Fruit fly (Drosophila melanogaster): Measurements from ENCODE around the gene Elo68beta.

Elo68beta gene

dm6 chr3L:11118627-11119395 is 17.3 kb upstream of the Elo68beta start (continued):
- TF ChIP-seq caup (GFP tag; optimal IDR thresholded peaks at IDR 0.05; ENCODE audit: severe bottlenecking) (peak; percentile 86), CG15269 (tag; optimal IDR thresholded peaks at IDR 0.05) (peak; percentile 62), Hr3 (GFP tag; optimal IDR thresholded peaks at IDR 0.05) (peak; percentile 19), hkb (optimal IDR thresholded peaks at IDR 0.05) (no peak), hkb (GFP tag; IDR thresholded peaks at IDR 0.05) (peak; percentile 85), stc (GFP tag; IDR thresholded peaks at IDR 0.05) (peak; percentile 58; the same call in 1 of the 2 replicates), CG3065 (GFP tag; optimal IDR thresholded peaks at IDR 0.05) (peak; percentile 34), tx (GFP tag; optimal IDR thresholded peaks at IDR 0.05) (peak; percentile 47), Taf1 (GFP tag; IDR thresholded peaks at IDR 0.05) (no peak), CG8359 (GFP tag; optimal IDR thresholded peaks at IDR 0.05; ENCODE audit: borderline replicate concordance) (peak; percentile 61), Mes4 (GFP tag; optimal IDR thresholded peaks at IDR 0.05) (peak; percentile 76), CG15696 (tag; optimal IDR thresholded peaks at IDR 0.05) (peak; percentile 88), CG5953 (GFP tag; IDR thresholded peaks at IDR 0.05) (peak; percentile 49), lov (optimal IDR thresholded peaks at IDR 0.05) (no peak), lov (GFP tag; IDR thresholded peaks at IDR 0.05) (peak; percentile 84; the same call in 2 of the 3 replicates), sr (GFP tag; IDR thresholded peaks at IDR 0.05) (no peak), sim (GFP tag; IDR thresholded peaks at IDR 0.05) (peak; percentile 77), CG4282 (GFP tag; optimal IDR thresholded peaks at IDR 0.05) (peak; percentile 24), CG13894 (tag; optimal IDR thresholded peaks at IDR 0.05) (peak; percentile 81), Dek (tag; optimal IDR thresholded peaks at IDR 0.05) (peak; percentile 55), CG17328 (GFP tag; IDR thresholded peaks at IDR 0.05) (peak; percentile 69), row (GFP tag; IDR thresholded peaks at IDR 0.05) (peak; percentile 43), CG2129 (GFP tag; IDR thresholded peaks at IDR 0.05; ENCODE audit: partially characterized antibody) (no peak), CG6254 (GFP tag; optimal IDR thresholded peaks at IDR 0.05) (peak; percentile 61), Gsc (GFP tag; IDR thresholded peaks at IDR 0.05) (no peak), CG18476 (GFP tag; optimal IDR thresholded peaks at IDR 0.05) (peak; percentile 46), H2.0 (GFP tag; IDR thresholded peaks at IDR 0.05) (peak; percentile 57; the same call in 1 of the 2 replicates), onecut (GFP tag; IDR thresholded peaks at IDR 0.05) (peak; percentile 84), sima (GFP tag; optimal IDR thresholded peaks at IDR 0.05) (no peak), Bdp1 (GFP tag; optimal IDR thresholded peaks at IDR 0.05) (peak; percentile 4), CG7987 (GFP tag; optimal IDR thresholded peaks at IDR 0.05) (peak; percentile 89), CG13287 (GFP tag; IDR thresholded peaks at IDR 0.05; ENCODE audit: partially characterized antibody) (peak; percentile 53; the same call in 1 of the 2 replicates), Hmr (GFP tag; optimal IDR thresholded peaks at IDR 0.05) (peak; percentile 89), H15 (GFP tag; IDR thresholded peaks at IDR 0.05) (0 out of 3 replicates have a peak, but pooled peaks have one; percentile 26), CG12236 (GFP tag; optimal IDR thresholded peaks at IDR 0.05) (peak; percentile 83), jing (GFP tag; optimal IDR thresholded peaks at IDR 0.05) (no peak), NFAT (GFP tag; IDR thresholded peaks at IDR 0.05) (peak; percentile 70; the same call in 1 of the 2 replicates), tup (GFP tag; optimal IDR thresholded peaks at IDR 0.05) (peak; percentile 31), CG7556 (GFP tag; optimal IDR thresholded peaks at IDR 0.05) (peak; percentile 41), nerfin-2 (GFP tag; IDR thresholded peaks at IDR 0.05; ENCODE audit: partially characterized antibody) (no peak), lilli (GFP tag; optimal IDR thresholded peaks at IDR 0.05) (no peak), D19A (tag; optimal IDR thresholded peaks at IDR 0.05) (peak; percentile 53), CG15601 (tag; optimal IDR thresholded peaks at IDR 0.05) (peak; percentile 91), sna (GFP tag; IDR thresholded peaks at IDR 0.05; ENCODE audit: partially characterized antibody) (no peak), cwo (GFP tag; optimal IDR thresholded peaks at IDR 0.05) (peak; percentile 55), NC2β (GFP tag; optimal IDR thresholded peaks at IDR 0.05) (peak; percentile 81), toy (GFP tag; IDR thresholded peaks at IDR 0.05) (no peak), sd (tag; optimal IDR thresholded peaks at IDR 0.05) (peak; percentile 93), CG7786 (GFP tag; optimal IDR thresholded peaks at IDR 0.05) (peak; percentile 59)
